Worm (Caenorhabditis elegans) whole organism, L4/young adult: Measurements from ENCODE around the gene coh-3.
"Not testable (repeated sequence)": the region's sequence is repeated elsewhere in the genome, so short reads cannot be mapped to it uniquely, and the experiment has no call there.

ENCODE experiments used
- W03F9.2 ChIP-seq: fragments of 150-350 bp; optimal IDR thresholded peaks from 2 replicates; lab custom pipeline; 2014; ENCODE audit warnings: missing biosample characterization, missing genetic modification characterization
- dao-5 ChIP-seq: sonication (generic microtip); optimal IDR thresholded peaks from 2 replicates; lab custom pipeline; 2016; ENCODE audit warnings: missing genotype, missing genetic modification characterization, moderate library complexity, missing compliant biosample characterization
- him-1 ChIP-seq: sonication (generic microtip); optimal IDR thresholded peaks from 2 replicates; lab custom pipeline; 2016; ENCODE audit warnings: missing genotype, missing genetic modification reagents, missing genetic modification characterization, missing compliant biosample characterization

The coh-3 gene

ce11 chrV:14460122-14460521 lies 2.9 kb downstream of the coh-3 start:
- no peak for TF ChIP-seq him-1 (tag; lab: Kevin White, UChicago)
- TF ChIP-seq W03F9.2 (tag; lab: Kevin White, UChicago), result no peak
- TF ChIP-seq dao-5 (tag; lab: Kevin White, UChicago), result no peak

ce11 chrV:14460615-14461102 lies 3.4 kb downstream of the coh-3 start, which contains the start of gene F08H9.2:
TSS of gene F08H9.2 (plus strand) at chrV:14460665.
- TF ChIP-seq him-1 (tag; lab: Kevin White, UChicago) (no peak), W03F9.2 (tag; lab: Kevin White, UChicago) (no peak), dao-5 (tag; lab: Kevin White, UChicago) (no peak)

- TF ChIP-seq W03F9.2 (tag; lab: Kevin White, UChicago) (no peak), dao-5 (tag; lab: Kevin White, UChicago) (no peak), him-1 (tag; lab: Kevin White, UChicago) (no peak)
These were observed 5.4 kb downstream of the coh-3 start for ce11 chrV:14462653-14463052.

ce11 chrV:14463087-14463486 lies 5.9 kb downstream of the coh-3 start, which contains the start of gene F08H9.3:
TSS of gene F08H9.3 (minus strand) at chrV:14463338.
- not testable (repeated sequence) for TF ChIP-seq dao-5, him-1, W03F9.2 (tag; lab: Kevin White, UChicago)

ce11 chrV:14464368-14464767 lies 7.1 kb downstream of the coh-3 start, which contains the start of gene F08H9.4:
TSS of gene F08H9.4 (minus strand) at chrV:14464428.
- TF ChIP-seq dao-5 (tag; lab: Kevin White, UChicago) (no peak), him-1 (tag; lab: Kevin White, UChicago) (no peak), W03F9.2 (tag; lab: Kevin White, UChicago) (no peak)

DNA sequence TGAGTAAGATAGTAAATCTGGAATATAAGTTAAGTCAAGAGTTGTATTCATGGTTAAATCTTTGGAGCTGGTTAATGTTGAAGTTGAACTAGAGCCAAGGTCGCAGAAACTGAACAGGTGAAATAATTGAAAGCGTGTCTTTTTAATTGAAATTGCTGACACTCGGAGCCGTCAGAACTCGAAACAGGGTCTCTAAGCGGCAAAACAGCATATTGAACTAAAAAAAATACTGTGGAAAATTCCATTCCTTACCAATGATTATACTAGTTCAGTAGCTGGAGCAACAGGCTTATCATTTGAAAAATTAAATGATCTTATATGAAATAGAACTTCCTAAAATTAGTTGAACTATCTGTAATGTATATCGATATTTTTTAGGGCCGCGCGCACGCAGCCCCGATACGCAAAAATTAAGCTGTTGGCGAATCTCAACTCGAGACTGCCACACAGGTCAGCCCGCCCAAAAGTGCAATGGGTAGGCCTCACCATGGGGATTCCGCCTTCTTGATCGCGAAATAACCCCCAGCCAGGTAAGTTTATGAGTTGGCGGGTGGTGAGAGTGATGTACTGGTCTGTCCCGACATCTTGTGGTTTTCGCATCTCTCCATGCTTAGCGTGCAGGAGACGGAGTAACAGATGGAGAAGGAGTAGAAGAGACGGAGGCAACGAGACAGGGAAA lies 11.1 kb downstream of the coh-3 start, which contains the start of gene srz-97:
srz-97 (minus strand) TSS at position 51 of the 679 bp plus-strand sequence.
- TF ChIP-seq him-1 (tag; lab: Kevin White, UChicago) (no peak), dao-5 (tag; lab: Kevin White, UChicago) (no peak), W03F9.2 (tag; lab: Kevin White, UChicago) (no peak)

DNA sequence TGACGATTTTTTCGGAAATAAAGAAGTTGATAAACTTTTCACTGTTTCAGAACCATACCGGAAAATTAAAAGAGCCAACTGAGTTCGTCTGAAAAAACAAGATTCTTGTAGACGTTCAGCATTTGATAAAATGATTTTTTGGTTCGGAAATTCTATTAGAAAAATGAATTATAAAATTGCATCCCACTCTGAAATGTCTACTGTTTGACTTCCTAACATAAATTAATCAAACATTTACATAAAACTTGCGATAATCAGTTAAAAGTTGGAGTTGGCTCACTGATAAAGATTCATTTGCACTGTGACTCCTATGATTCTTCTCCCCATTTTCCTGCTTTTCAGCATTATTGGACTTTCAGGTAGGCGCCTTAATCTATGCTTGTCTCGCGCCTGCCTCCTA lies 11.7 kb downstream of the coh-3 start, which contains the start of gene clec-57:
clec-57 (plus strand) TSS at position 301 of the 400 bp plus-strand sequence.
- TF ChIP-seq W03F9.2 (tag; lab: Kevin White, UChicago) (no peak), dao-5 (tag; lab: Kevin White, UChicago) (no peak), him-1 (tag; lab: Kevin White, UChicago) (no peak)

ce11 chrV:14472229-14472628 lies 15.0 kb downstream of the coh-3 start, which contains the start of gene clec-227:
TSS of gene clec-227 (plus strand) at chrV:14472529.
- no peak for TF ChIP-seq dao-5 (tag; lab: Kevin White, UChicago)
- no peak for TF ChIP-seq him-1 (tag; lab: Kevin White, UChicago)
- TF ChIP-seq W03F9.2 (tag; lab: Kevin White, UChicago), result no peak

DNA sequence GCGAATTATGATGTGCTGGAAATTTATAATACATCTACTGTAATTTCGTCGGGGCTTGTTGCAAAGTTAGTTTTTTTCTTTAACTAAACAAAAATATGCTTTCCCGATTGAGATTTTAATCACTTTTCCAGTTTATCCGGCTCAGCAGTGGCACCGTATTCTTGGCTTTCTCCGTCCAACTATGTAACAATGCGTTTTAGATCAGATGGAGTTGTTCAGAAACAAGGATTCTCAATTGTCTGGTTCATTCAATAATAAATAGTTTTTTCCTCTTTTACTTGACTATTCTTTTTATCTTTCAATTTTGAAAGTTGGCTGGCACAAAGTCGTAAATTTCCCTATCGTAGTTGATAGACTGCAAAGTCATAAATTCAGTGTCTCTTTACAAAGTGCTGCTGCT lies 16.9 kb downstream of the coh-3 start, which contains the start of gene clec-56:
clec-56 (plus strand) TSS at position 301 of the 400 bp plus-strand sequence.
- no peak for TF ChIP-seq him-1 (tag; lab: Kevin White, UChicago)

ce11 chrV:14476680-14477079 lies 19.5 kb downstream of the coh-3 start, which contains the start of gene clec-54:
TSS of gene clec-54 (plus strand) at chrV:14476903.
- TF ChIP-seq him-1 (tag; lab: Kevin White, UChicago), result no peak
- TF ChIP-seq W03F9.2 (tag; lab: Kevin White, UChicago), result no peak
- no peak for TF ChIP-seq dao-5 (tag; lab: Kevin White, UChicago)

DNA sequence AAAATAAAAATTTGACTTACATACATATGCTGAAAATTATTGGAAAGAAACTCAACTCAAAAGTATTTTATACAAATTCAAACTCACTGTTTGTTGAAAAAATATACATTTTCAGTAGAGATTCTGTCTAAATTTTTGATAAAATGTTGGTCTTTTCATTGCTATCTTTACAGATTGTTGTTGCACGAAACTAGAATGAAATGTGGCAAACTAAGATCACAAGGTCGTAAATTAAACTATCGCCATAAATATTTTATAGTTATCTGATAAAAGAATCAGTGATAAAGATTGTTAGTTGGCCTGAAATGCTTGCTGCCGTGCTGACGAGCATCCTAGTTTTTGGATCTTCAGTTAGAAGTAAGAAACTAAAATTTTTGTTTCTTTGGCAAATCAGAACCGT lies 21.8 kb downstream of the coh-3 start, which contains the start of gene clec-55:
clec-55 (plus strand) TSS at position 301 of the 400 bp plus-strand sequence.
- TF ChIP-seq dao-5 (tag; lab: Kevin White, UChicago), result no peak
- TF ChIP-seq W03F9.2 (tag; lab: Kevin White, UChicago), result no peak
- no peak for TF ChIP-seq him-1 (tag; lab: Kevin White, UChicago)

- TF ChIP-seq him-1 (tag; lab: Kevin White, UChicago), result no peak
- TF ChIP-seq W03F9.2 (tag; lab: Kevin White, UChicago), result no peak
- TF ChIP-seq dao-5 (tag; lab: Kevin White, UChicago), result no peak
These were observed 23.3 kb downstream of the coh-3 start for ce11 chrV:14480533-14480932.

DNA sequence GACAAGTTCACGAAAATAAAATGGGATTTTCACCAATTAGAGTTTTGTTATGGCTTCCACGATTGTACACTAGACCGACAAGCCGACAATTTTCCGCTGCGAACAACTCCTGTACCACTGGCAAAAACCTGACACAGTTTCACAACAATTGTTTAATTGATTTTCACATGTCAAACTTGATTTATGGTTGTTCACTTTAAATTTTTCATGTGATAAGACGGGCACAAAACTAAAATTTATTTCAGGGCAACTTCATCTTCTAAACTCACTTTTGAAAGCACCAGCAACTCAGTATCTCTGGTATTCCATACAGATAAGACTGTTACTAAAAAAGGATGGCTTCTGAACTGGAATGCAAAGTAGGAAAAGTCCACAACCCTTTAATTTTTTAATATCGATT lies 24.2 kb downstream of the coh-3 start, which contains the start of gene R02D5.7:
R02D5.7 (minus strand) TSS at position 101 of the 400 bp plus-strand sequence.
- TF ChIP-seq dao-5 (tag; lab: Kevin White, UChicago) (no peak), W03F9.2 (tag; lab: Kevin White, UChicago) (no peak), him-1 (tag; lab: Kevin White, UChicago) (no peak)
